Fruit fly (Drosophila melanogaster): ENCODE data around the gene CAH3.

Gene CAH3

dm6 chrX:8709234-8709843, 28.3 kb downstream of the CAH3 start, which contains the start of gene Hexo2 (continued):
- TF ChIP-seq Smox (GFP tag; optimal IDR thresholded peaks at IDR 0.05) (peak; percentile 98), Eip93F (GFP tag; optimal IDR thresholded peaks at IDR 0.05) (peak; percentile 96), CG1621 (tag; optimal IDR thresholded peaks at IDR 0.05) (peak; percentile 95), CG8119 (GFP tag; IDR thresholded peaks at IDR 0.05) (peak; percentile 98), CG4318 (GFP tag; optimal IDR thresholded peaks at IDR 0.05) (peak; percentile 99), CG11902 (GFP tag; optimal IDR thresholded peaks at IDR 0.05) (peak; percentile 98), Eip75B (GFP tag; optimal IDR thresholded peaks at IDR 0.05) (peak; percentile 98), CG8319 (GFP tag; optimal IDR thresholded peaks at IDR 0.05) (peak; percentile 96), salr (GFP tag; optimal IDR thresholded peaks at IDR 0.05) (peak; percentile 94 to 96), fd59A (GFP tag; optimal IDR thresholded peaks at IDR 0.05) (peak; percentile 91), svp (GFP tag) (peak; percentile 99), fkh (GFP tag; optimal IDR thresholded peaks at IDR 0.05) (no peak), CG6854 (GFP tag; optimal IDR thresholded peaks at IDR 0.05) (peak; percentile 95), Hr38 (GFP tag; optimal IDR thresholded peaks at IDR 0.05) (peak; percentile 95), eg (GFP tag; IDR thresholded peaks at IDR 0.05) (peak; percentile 99), Lpt (GFP tag; optimal IDR thresholded peaks at IDR 0.05) (peak; percentile 98), CG11294 (GFP tag; IDR thresholded peaks at IDR 0.05) (peak; percentile 97), esn (GFP tag; optimal IDR thresholded peaks at IDR 0.05) (peak; percentile 99), ss (GFP tag; optimal IDR thresholded peaks at IDR 0.05) (peak; percentile 86 to 90), CG6276 (GFP tag; optimal IDR thresholded peaks at IDR 0.05) (peak; percentile 97), CG3032 (tag; optimal IDR thresholded peaks at IDR 0.05) (peak; percentile 94), vri (GFP tag; optimal IDR thresholded peaks at IDR 0.05) (peak; percentile 94)

dm6 chrX:8714064-8715046, 33.3 kb downstream of the CAH3 start, which contains the start of the genes CG2004 and CG1785:
CG2004 (minus strand) TSS chrX:8714924.
CG1785 (plus strand) TSS chrX:8714936.
- TF ChIP-seq CG11294 (GFP tag; IDR thresholded peaks at IDR 0.05) (peak; percentile 87), Gug (GFP tag; IDR thresholded peaks at IDR 0.05) (peak; percentile 91), net (GFP tag; optimal IDR thresholded peaks at IDR 0.05) (peak; percentile 82), dsx (GFP tag; optimal IDR thresholded peaks at IDR 0.05; ENCODE audit: poor library complexity, severe bottlenecking) (no peak), acj6 (GFP tag; optimal IDR thresholded peaks at IDR 0.05) (peak; percentile 92), fkh (GFP tag; optimal IDR thresholded peaks at IDR 0.05) (peak; percentile 92), Lpt (GFP tag; optimal IDR thresholded peaks at IDR 0.05) (peak; percentile 78), CG15336 (GFP tag; IDR thresholded peaks at IDR 0.05) (peak; percentile 83), CG8319 (GFP tag; optimal IDR thresholded peaks at IDR 0.05) (peak; percentile 73), Sox15 (GFP tag; optimal IDR thresholded peaks at IDR 0.05) (peak; percentile 84), CG6276 (GFP tag; optimal IDR thresholded peaks at IDR 0.05) (peak; percentile 76), Hr39 (GFP tag; optimal IDR thresholded peaks at IDR 0.05) (peak; percentile 90), CG16779 (tag; optimal IDR thresholded peaks at IDR 0.05) (no peak), salr (GFP tag; optimal IDR thresholded peaks at IDR 0.05) (peak; percentile 67 to 77), Sox102F (GFP tag; optimal IDR thresholded peaks at IDR 0.05) (peak; percentile 90), CG7368 (GFP tag; optimal IDR thresholded peaks at IDR 0.05) (peak; percentile 79), dac (GFP tag; optimal IDR thresholded peaks at IDR 0.05) (peak; percentile 67), fd59A (GFP tag; optimal IDR thresholded peaks at IDR 0.05) (peak; percentile 80), OdsH (GFP tag; optimal IDR thresholded peaks at IDR 0.05) (peak; percentile 91), CG9139 (GFP tag; optimal IDR thresholded peaks at IDR 0.05) (no peak), CG6854 (GFP tag; optimal IDR thresholded peaks at IDR 0.05) (no peak), svp (GFP tag) (peak; percentile 88), CG31627 (GFP tag; optimal IDR thresholded peaks at IDR 0.05) (peak; percentile 91), CG8119 (GFP tag; IDR thresholded peaks at IDR 0.05) (peak; percentile 75), Blimp-1 (GFP tag; optimal IDR thresholded peaks at IDR 0.05) (peak; percentile 63), pdm3 (GFP tag; optimal IDR thresholded peaks at IDR 0.05) (peak; percentile 90), Eip78C (GFP tag) (peak; percentile 78), Eip93F (GFP tag; optimal IDR thresholded peaks at IDR 0.05) (peak; percentile 73), vri (GFP tag; optimal IDR thresholded peaks at IDR 0.05) (no peak), CG4318 (GFP tag; optimal IDR thresholded peaks at IDR 0.05) (peak; percentile 81), esn (GFP tag; optimal IDR thresholded peaks at IDR 0.05) (peak; percentile 93), CG3919 (GFP tag; optimal IDR thresholded peaks at IDR 0.05) (peak; percentile 91), Hr4 (GFP tag; optimal IDR thresholded peaks at IDR 0.05) (peak; percentile 86), CG11902 (GFP tag; optimal IDR thresholded peaks at IDR 0.05) (peak; percentile 82), achi (GFP tag; optimal IDR thresholded peaks at IDR 0.05) (peak; percentile 91), Eip75B (GFP tag; optimal IDR thresholded peaks at IDR 0.05) (peak; percentile 84), Met (GFP tag; optimal IDR thresholded peaks at IDR 0.05) (peak; percentile 87), CG3032 (tag; optimal IDR thresholded peaks at IDR 0.05) (peak; percentile 87)

Measured in whole organism, prepupa.